Worm (Caenorhabditis elegans): ENCODE measurements around the gene irld-62.

Gene irld-62

DNA sequence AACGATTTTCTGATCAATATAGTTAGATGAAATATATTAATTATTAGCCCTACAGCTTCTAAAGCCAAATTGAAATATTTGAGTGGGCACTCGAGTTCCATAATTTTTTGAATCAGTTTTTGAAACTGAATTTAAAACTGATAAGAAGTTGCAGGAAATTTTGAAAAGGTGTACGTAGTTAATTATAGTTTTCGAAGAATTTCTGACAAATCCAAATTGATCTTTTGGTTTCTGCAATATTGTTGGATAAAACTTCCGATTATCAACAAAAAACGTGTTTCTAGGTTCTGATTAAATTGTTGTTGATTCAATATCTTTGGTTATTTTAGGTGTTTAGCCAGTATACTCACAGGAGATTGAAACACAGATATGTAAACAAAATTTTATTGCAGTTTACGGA, 4.1 kb upstream of the irld-62 start, which contains the start of gene T26H8.4:
Gene T26H8.4 (minus strand): TSS at position 101 of the 400 bp plus-strand sequence.
- TF ChIP-seq fkh-10 (GFP tag; optimal IDR thresholded peaks at IDR 0.05) (no peak), egl-5 (tag; optimal IDR thresholded peaks at IDR 0.05) (no peak), hmg-11 (tag; optimal IDR thresholded peaks at IDR 0.05) (no peak), fos-1 (tag; optimal IDR thresholded peaks at IDR 0.05) (no peak), mdl-1 (tag; optimal IDR thresholded peaks at IDR 0.05) (no peak), ztf-4 (tag; optimal IDR thresholded peaks at IDR 0.05) (no peak), tbx-2 (tag; optimal IDR thresholded peaks at IDR 0.05) (no peak), lin-39 (tag; optimal IDR thresholded peaks at IDR 0.05) (no peak), jun-1 (tag; optimal IDR thresholded peaks at IDR 0.05) (no peak), sea-2 (GFP tag; optimal IDR thresholded peaks at IDR 0.05) (no peak), ZK546.5 (tag; optimal IDR thresholded peaks at IDR 0.05) (no peak), nhr-11 (tag; optimal IDR thresholded peaks at IDR 0.05) (no peak), nhr-237 (tag; optimal IDR thresholded peaks at IDR 0.05) (no peak), skn-1 (tag; optimal IDR thresholded peaks at IDR 0.05) (no peak)

DNA sequence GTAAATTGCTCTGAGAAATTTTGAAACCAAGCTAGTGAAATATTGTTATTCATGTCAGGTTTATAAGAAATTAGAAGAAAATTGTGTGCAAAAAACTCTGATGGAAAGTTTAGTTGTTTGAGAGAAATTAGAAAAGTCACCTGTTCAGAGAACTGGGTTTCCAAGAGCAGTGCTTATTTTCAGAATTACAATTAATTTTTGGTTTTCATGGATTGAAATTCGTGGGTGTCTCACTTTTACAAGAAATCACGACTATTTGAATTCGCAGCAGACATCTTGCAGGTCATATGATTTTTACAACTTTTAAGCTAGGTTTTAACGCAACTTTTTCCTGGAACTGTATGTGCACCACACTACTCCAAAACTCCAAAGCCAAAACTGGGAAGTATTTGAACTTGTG, 1.9 kb upstream of the irld-62 start, which contains the start of gene srz-10:
Gene srz-10 (minus strand): TSS at position 88 of the 400 bp plus-strand sequence.
- TF ChIP-seq nhr-67 (tag; optimal IDR thresholded peaks at IDR 0.05): no peak
- TF ChIP-seq pha-4 (tag; optimal IDR thresholded peaks at IDR 0.05): no peak
- TF ChIP-seq aly-2 (tag; optimal IDR thresholded peaks at IDR 0.05): no peak
- no peak for TF ChIP-seq eor-1 (tag; optimal IDR thresholded peaks at IDR 0.05)
- no peak for TF ChIP-seq ceh-82 (tag; optimal IDR thresholded peaks at IDR 0.05)
- no peak for TF ChIP-seq nhr-23 (tag; optimal IDR thresholded peaks at IDR 0.05)
- TF ChIP-seq R02D3.7 (tag; optimal IDR thresholded peaks at IDR 0.05): no peak
- TF ChIP-seq lin-15B (tag; optimal IDR thresholded peaks at IDR 0.05): no peak
- no peak for TF ChIP-seq fos-1 (tag; optimal IDR thresholded peaks at IDR 0.05)
- TF ChIP-seq jun-1 (tag; optimal IDR thresholded peaks at IDR 0.05): no peak
- no peak for TF ChIP-seq nhr-12 (tag; optimal IDR thresholded peaks at IDR 0.05)
- no peak for TF ChIP-seq unc-39 (tag; optimal IDR thresholded peaks at IDR 0.05)
- no peak for TF ChIP-seq ztf-4 (tag; optimal IDR thresholded peaks at IDR 0.05)
- TF ChIP-seq nhr-11 (tag; optimal IDR thresholded peaks at IDR 0.05): no peak

DNA sequence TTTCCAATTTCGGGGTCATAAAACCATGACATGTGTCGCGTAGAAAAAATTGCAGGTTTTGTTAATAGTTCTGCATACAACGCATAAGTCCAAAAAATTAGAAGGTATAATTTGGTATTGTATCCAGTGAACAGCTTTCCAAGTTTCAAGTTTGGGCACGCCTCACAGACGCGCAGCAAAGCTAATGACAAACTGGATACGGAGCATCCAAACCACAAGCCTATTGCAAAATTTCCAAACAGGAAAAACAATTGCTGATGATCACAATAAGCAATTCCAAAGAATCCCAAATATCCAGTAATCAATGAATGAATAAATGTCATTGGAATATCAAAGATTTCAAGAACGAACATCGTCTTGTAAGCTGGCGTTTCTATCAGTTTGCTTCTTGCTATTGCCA, 2.6 kb downstream of the irld-62 start:
- TF ChIP-seq mml-1 (tag; optimal IDR thresholded peaks at IDR 0.05) (no peak), nhr-67 (tag; optimal IDR thresholded peaks at IDR 0.05) (no peak), jun-1 (tag; optimal IDR thresholded peaks at IDR 0.05) (no peak), nhr-25 (tag; optimal IDR thresholded peaks at IDR 0.05) (no peak), egl-5 (tag; optimal IDR thresholded peaks at IDR 0.05) (no peak), unc-62 (GFP tag; optimal IDR thresholded peaks at IDR 0.05) (no peak), eor-1 (tag; optimal IDR thresholded peaks at IDR 0.05) (no peak), ztf-11 (tag; optimal IDR thresholded peaks at IDR 0.05) (no peak), elt-1 (tag; optimal IDR thresholded peaks at IDR 0.05) (no peak), nhr-76 (tag; optimal IDR thresholded peaks at IDR 0.05) (no peak), pha-4 (tag; optimal IDR thresholded peaks at IDR 0.05) (no peak), ztf-4 (tag; optimal IDR thresholded peaks at IDR 0.05) (no peak), lin-15B (tag; optimal IDR thresholded peaks at IDR 0.05) (no peak), aly-2 (tag; optimal IDR thresholded peaks at IDR 0.05) (no peak)

DNA sequence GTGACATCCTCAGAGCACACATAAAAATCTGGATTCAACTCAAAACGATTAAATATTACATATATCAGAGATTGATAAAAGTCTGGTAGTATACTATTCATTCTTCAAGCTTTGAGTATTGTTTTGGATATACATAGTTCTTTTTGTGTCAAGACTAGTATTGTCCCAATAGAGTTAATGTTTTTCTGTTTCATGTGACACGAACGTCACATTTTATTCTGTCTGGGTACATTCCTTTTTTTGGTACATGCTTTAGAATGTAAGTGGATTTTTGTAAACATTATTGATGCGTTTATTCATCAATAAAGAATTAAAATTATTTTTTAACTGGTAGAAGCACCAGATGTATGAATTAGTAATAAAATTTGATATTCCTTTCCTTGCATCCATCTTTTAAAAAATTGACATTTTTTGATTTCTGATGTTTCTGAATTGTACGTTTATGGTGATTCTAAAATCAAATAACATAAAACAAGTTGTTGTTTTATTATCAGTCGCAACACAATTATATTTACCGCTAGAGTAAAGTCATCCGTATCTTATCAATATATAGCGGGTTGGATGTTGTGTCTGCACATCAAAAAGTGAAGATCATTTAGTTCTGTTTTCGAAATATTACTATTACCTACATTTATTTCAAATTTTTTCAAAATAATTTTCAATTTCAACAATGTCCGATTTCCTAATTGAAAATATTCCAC, 5.1 kb downstream of the irld-62 start, which contains the start of the genes srt-22 and nhr-246:
Gene srt-22 (minus strand): TSS at position 101 of the 701 bp plus-strand sequence.
Gene nhr-246 (plus strand): TSS at position 651 of the 701 bp plus-strand sequence.
- TF ChIP-seq sea-2 (GFP tag; optimal IDR thresholded peaks at IDR 0.05): no peak
- TF ChIP-seq pqm-1 (tag; optimal IDR thresholded peaks at IDR 0.05): peak; percentile 30
- TF ChIP-seq elt-2 (tag; optimal IDR thresholded peaks at IDR 0.05): peak; percentile 6
- no peak for TF ChIP-seq nhr-25 (tag; optimal IDR thresholded peaks at IDR 0.05)

DNA sequence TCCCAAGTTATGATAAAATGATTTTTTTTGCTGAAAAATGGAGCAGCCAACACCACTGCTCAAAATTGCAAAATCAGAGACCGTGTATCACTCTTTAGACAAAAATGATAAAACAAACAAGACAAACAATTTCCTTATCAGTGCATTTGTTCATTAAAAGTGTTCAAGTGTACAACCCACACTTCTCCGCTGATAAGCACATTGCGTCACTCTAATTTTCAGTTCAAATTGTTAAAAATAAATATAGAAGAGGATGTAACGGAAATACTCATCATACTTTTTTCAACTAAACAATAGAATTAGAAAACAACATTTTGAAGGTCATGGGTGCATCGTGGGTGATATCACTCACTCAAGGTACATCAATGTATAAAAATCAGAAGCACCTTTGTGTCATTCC, 7.8 kb downstream of the irld-62 start, which contains the start of gene nhr-291:
Gene nhr-291 (plus strand): TSS at position 324 of the 400 bp plus-strand sequence.
- no peak for TF ChIP-seq ceh-9 (tag; optimal IDR thresholded peaks at IDR 0.05)
- TF ChIP-seq tbx-2 (tag; optimal IDR thresholded peaks at IDR 0.05): no peak
- peak; percentile 83 for TF ChIP-seq pha-4 (tag; optimal IDR thresholded peaks at IDR 0.05)
- TF ChIP-seq ama-1 (optimal IDR thresholded peaks at IDR 0.05): no peak
- TF ChIP-seq elt-2 (tag; optimal IDR thresholded peaks at IDR 0.05): peak; percentile 99
- TF ChIP-seq fos-1 (tag; optimal IDR thresholded peaks at IDR 0.05): peak; percentile 57
- no peak for TF ChIP-seq sea-2 (GFP tag; optimal IDR thresholded peaks at IDR 0.05)
- no peak for TF ChIP-seq ztf-11 (tag; optimal IDR thresholded peaks at IDR 0.05)
- TF ChIP-seq ztf-4 (tag; optimal IDR thresholded peaks at IDR 0.05): no peak
- peak; percentile 99 for TF ChIP-seq pqm-1 (tag; optimal IDR thresholded peaks at IDR 0.05)
- no peak for TF ChIP-seq unc-62 (GFP tag; optimal IDR thresholded peaks at IDR 0.05)
- TF ChIP-seq jun-1 (tag; optimal IDR thresholded peaks at IDR 0.05): peak; percentile 93
- TF ChIP-seq egl-27 (tag; optimal IDR thresholded peaks at IDR 0.05): no peak
- TF ChIP-seq skn-1 (tag; optimal IDR thresholded peaks at IDR 0.05): peak; percentile 62
- no peak for TF ChIP-seq nhr-67 (tag; optimal IDR thresholded peaks at IDR 0.05)
- no peak for TF ChIP-seq hmg-11 (tag; optimal IDR thresholded peaks at IDR 0.05)
- TF ChIP-seq ZK546.5 (tag; optimal IDR thresholded peaks at IDR 0.05): no peak
- no peak for TF ChIP-seq zag-1 (tag; optimal IDR thresholded peaks at IDR 0.05)
